Fruit fly (Drosophila melanogaster): Measurements from ENCODE around the gene alpha-Spec.

- no peak for TF ChIP-seq insv (optimal IDR thresholded peaks at IDR 0.05)
- TF ChIP-seq psq (optimal IDR thresholded peaks at IDR 0.05) = no peak
Measured at dm6 chr3L:1771658-1772057, 23.5 kb downstream of the alpha-Spec start, which contains the start of gene Dhc62B.

Data from Kc167 (cell line).